Worm (Caenorhabditis elegans): Measurements from ENCODE around the gene amdh-1.

Gene amdh-1

DNA sequence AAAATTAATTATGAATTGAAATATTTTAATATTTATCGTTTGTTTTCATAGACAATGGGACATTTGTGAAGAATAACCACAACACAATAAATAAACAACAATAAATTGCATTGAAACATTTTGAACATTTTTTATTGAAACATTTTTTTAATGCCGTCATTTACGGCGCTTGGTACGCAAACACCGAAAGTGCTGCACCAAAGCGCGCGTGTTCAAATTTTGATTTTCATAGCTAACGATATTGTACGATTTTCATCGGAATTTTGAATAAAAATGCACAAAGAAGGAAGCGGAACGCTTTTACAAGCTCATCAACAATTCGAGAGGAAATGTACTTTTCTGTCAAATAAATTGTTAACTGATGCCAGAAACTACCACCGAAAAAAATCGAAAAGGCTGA lies 52.2 kb downstream of the amdh-1 start:
- TF ChIP-seq skn-1 (tag; optimal IDR thresholded peaks at IDR 0.05): no peak
- TF ChIP-seq nhr-237 (tag; optimal IDR thresholded peaks at IDR 0.05): no peak
- TF ChIP-seq sma-9 (GFP tag; optimal IDR thresholded peaks at IDR 0.05): no peak
- TF ChIP-seq sma-9 (tag; optimal IDR thresholded peaks at IDR 0.05): no peak
- TF ChIP-seq C34F6.9 (tag; optimal IDR thresholded peaks at IDR 0.05): no peak
- TF ChIP-seq aly-2 (tag; optimal IDR thresholded peaks at IDR 0.05): no peak
- no peak for TF ChIP-seq gmeb-1 (tag; optimal IDR thresholded peaks at IDR 0.05)
- no peak for TF ChIP-seq sma-3 (GFP tag; optimal IDR thresholded peaks at IDR 0.05)
- TF ChIP-seq R02D3.7 (tag; optimal IDR thresholded peaks at IDR 0.05): no peak
- TF ChIP-seq nhr-25 (tag; optimal IDR thresholded peaks at IDR 0.05): no peak
- TF ChIP-seq ama-1 (optimal IDR thresholded peaks at IDR 0.05): no peak
- no peak for TF ChIP-seq unc-55 (GFP tag; optimal IDR thresholded peaks at IDR 0.05)
- no peak for TF ChIP-seq nhr-129 (tag; optimal IDR thresholded peaks at IDR 0.05)
- no peak for TF ChIP-seq mbf-1 (tag; optimal IDR thresholded peaks at IDR 0.05)
- no peak for TF ChIP-seq nhr-77 (tag; optimal IDR thresholded peaks at IDR 0.05)
- no peak for TF ChIP-seq snpc-4 (tag; optimal IDR thresholded peaks at IDR 0.05)
- no peak for TF ChIP-seq elt-1 (tag; optimal IDR thresholded peaks at IDR 0.05)
- TF ChIP-seq nhr-21 (tag; optimal IDR thresholded peaks at IDR 0.05): no peak
- TF ChIP-seq nhr-23 (tag; optimal IDR thresholded peaks at IDR 0.05): no peak
- TF ChIP-seq nhr-12 (tag; optimal IDR thresholded peaks at IDR 0.05): no peak
- no peak for TF ChIP-seq F13H6.1 (tag; optimal IDR thresholded peaks at IDR 0.05)

DNA sequence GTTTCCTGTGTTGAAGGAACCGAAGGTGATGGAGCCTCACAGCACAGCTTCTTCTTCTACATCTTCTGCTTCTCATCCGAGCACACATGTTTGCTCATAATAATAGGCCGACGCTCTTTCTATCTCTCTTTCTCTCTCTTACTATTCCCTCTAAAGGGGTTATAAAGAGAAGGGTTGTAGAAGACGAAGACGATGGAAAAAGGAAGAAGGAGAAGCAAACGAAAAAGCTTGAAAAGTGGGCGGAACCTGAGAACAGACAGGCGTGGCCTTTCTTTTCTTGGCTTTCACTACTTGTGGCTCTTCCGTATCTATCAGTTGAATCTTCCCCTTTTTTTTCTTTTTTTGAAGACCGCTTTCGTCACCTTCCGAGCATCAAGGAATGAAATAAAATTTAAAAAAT lies 56.2 kb downstream of the amdh-1 start:
- TF ChIP-seq C34F6.9 (tag; optimal IDR thresholded peaks at IDR 0.05) (peak; percentile 36), zag-1 (tag; optimal IDR thresholded peaks at IDR 0.05) (no peak), elt-3 (tag; optimal IDR thresholded peaks at IDR 0.05) (no peak), nhr-21 (tag; optimal IDR thresholded peaks at IDR 0.05) (no peak), ztf-11 (tag; optimal IDR thresholded peaks at IDR 0.05) (no peak), lsy-2 (tag; optimal IDR thresholded peaks at IDR 0.05) (peak in 1 of 2 experiments; percentile 8), unc-55 (GFP tag; optimal IDR thresholded peaks at IDR 0.05) (peak; percentile 33), nhr-129 (tag; optimal IDR thresholded peaks at IDR 0.05) (peak; percentile 28), nhr-6 (tag; optimal IDR thresholded peaks at IDR 0.05) (no peak), mbf-1 (tag; optimal IDR thresholded peaks at IDR 0.05) (no peak), sem-4 (tag; optimal IDR thresholded peaks at IDR 0.05) (no peak), nhr-23 (tag; optimal IDR thresholded peaks at IDR 0.05) (no peak)

DNA sequence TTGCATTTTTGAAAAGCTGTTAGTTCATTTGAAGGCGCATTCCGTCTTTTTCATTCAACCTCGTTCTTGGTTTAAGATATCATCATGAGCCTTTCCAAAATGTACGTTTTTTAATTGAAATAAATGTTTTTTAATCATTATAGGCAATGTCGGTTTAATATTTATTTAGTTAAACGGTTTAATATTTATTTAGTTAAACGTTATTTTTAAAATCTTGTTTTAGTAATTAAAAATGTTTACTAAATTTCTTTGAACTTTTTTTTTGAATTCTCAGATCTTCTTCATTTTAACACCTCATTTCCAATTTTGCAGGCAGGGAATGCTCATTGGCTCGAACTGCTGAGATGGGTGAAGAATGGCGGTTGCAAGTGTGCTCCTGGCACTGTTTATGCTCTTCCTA lies 57.5 kb downstream of the amdh-1 start, which contains the start of gene gar-2:
Gene gar-2, plus strand, starts transcription at position 301 of the 400 bp plus-strand sequence.
- TF ChIP-seq snpc-4 (tag; optimal IDR thresholded peaks at IDR 0.05) (no peak), mdl-1 (tag; optimal IDR thresholded peaks at IDR 0.05) (no peak), F13H6.1 (tag; optimal IDR thresholded peaks at IDR 0.05) (no peak), nhr-23 (tag; optimal IDR thresholded peaks at IDR 0.05) (no peak), nhr-11 (tag; optimal IDR thresholded peaks at IDR 0.05) (no peak), egl-27 (tag; optimal IDR thresholded peaks at IDR 0.05) (no peak), ceh-82 (tag; optimal IDR thresholded peaks at IDR 0.05) (no peak), ZK546.5 (tag; optimal IDR thresholded peaks at IDR 0.05) (no peak), elt-1 (tag; optimal IDR thresholded peaks at IDR 0.05) (no peak), ztf-11 (tag; optimal IDR thresholded peaks at IDR 0.05) (no peak), ztf-1 (GFP tag; conservative IDR thresholded peaks at IDR 0.05) (no peak), lin-13 (GFP tag; optimal IDR thresholded peaks at IDR 0.05) (no peak), fos-1 (tag; optimal IDR thresholded peaks at IDR 0.05) (no peak), aly-2 (tag; optimal IDR thresholded peaks at IDR 0.05) (no peak), unc-62 (GFP tag; optimal IDR thresholded peaks at IDR 0.05) (no peak), mab-5 (tag; optimal IDR thresholded peaks at IDR 0.05) (no peak), lsy-2 (tag; optimal IDR thresholded peaks at IDR 0.05) (no peak), ztf-4 (tag; optimal IDR thresholded peaks at IDR 0.05) (no peak), elt-3 (tag; optimal IDR thresholded peaks at IDR 0.05) (no peak), nhr-21 (tag; optimal IDR thresholded peaks at IDR 0.05) (no peak)

DNA sequence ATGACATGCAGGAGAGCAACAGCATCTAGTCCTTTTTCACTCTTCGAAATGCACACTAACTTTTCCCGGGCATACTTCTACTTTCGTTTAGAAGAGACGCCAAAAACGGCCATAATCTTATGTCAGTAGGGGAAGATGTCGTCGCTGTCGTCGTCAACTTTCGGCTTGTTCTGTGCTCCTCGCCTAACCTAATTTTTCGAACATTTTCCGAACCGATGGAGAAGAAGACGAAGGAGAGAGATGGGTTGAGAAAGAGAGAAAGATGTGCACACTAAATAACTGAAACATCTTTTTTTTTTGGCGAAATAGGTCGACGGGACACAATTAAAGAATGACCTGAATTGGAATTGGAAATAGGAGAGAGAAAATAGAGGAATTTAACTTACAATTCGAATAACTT lies 58.7 kb downstream of the amdh-1 start:
- TF ChIP-seq C34F6.9 (tag; optimal IDR thresholded peaks at IDR 0.05) (peak; percentile 2), nhr-77 (tag; optimal IDR thresholded peaks at IDR 0.05) (no peak)
